Worm (Caenorhabditis elegans) whole organism, mixed stage, embryonic: ENCODE measurements around the gene srj-29.

Experiments used
- M03D4.4 ChIP-seq: sonication (generic microtip); optimal IDR thresholded peaks from 2 replicates; lab custom pipeline; 2017; ENCODE audit warnings: mild to moderate bottlenecking, missing genetic modification characterization, missing compliant biosample characterization
- bed-3 ChIP-seq: fragments of 200-800 bp; sonication (Bioruptor generic); optimal IDR thresholded peaks from 3 replicates; lab custom pipeline; 2018; ENCODE audit warnings: mild to moderate bottlenecking, missing genetic modification characterization, moderate library complexity, missing compliant biosample characterization
- blmp-1 ChIP-seq: fragments of 150-350 bp; optimal IDR thresholded peaks from 2 replicates; lab custom pipeline; 2014; ENCODE audit warnings: missing biosample characterization, missing genetic modification characterization
- ceh-39 ChIP-seq: fragments of 150-350 bp; optimal IDR thresholded peaks from 2 replicates; lab custom pipeline; 2014; ENCODE audit warnings: missing biosample characterization, missing genetic modification characterization
- ceh-43 ChIP-seq: fragments of 200-800 bp; sonication (Bioruptor generic); optimal IDR thresholded peaks from 2 replicates; lab custom pipeline; 2018; ENCODE audit warnings: mild to moderate bottlenecking, missing genetic modification characterization, moderate library complexity, missing compliant biosample characterization
- ceh-83 ChIP-seq: fragments of 200-800 bp; sonication (Bioruptor generic); optimal IDR thresholded peaks from 2 replicates; lab custom pipeline; 2018; ENCODE audit warnings: mild to moderate bottlenecking, missing genetic modification characterization, missing compliant biosample characterization
- ces-1 ChIP-seq: fragments of 150-350 bp; optimal IDR thresholded peaks from 2 replicates; lab custom pipeline; 2014; ENCODE audit warnings: missing biosample characterization, missing genetic modification reagents, missing genetic modification characterization
- cnd-1 ChIP-seq: fragments of 200-800 bp; sonication (Bioruptor generic); optimal IDR thresholded peaks from 2 replicates; lab custom pipeline; 2018; ENCODE audit warnings: mild to moderate bottlenecking, missing genetic modification characterization, missing compliant biosample characterization
- drap-1 ChIP-seq: fragments of 200-800 bp; sonication (Bioruptor generic); optimal IDR thresholded peaks from 3 replicates; lab custom pipeline; 2018; ENCODE audit warnings: mild to moderate bottlenecking, missing genetic modification characterization, missing compliant biosample characterization
- elt-1 ChIP-seq: sonication (generic microtip); optimal IDR thresholded peaks from 2 replicates; lab custom pipeline; 2017; ENCODE audit warnings: missing genetic modification characterization, mild to moderate bottlenecking, missing compliant biosample characterization, antibody characterized with exemption, moderate library complexity, borderline replicate concordance; ENCODE audit not compliant: insufficient read depth
- elt-3 ChIP-seq: fragments of 150-350 bp; optimal IDR thresholded peaks from 2 replicates; lab custom pipeline; 2014; ENCODE audit warnings: missing biosample characterization, missing genetic modification characterization
- ham-2 ChIP-seq: fragments of 200-800 bp; sonication (Bioruptor generic); optimal IDR thresholded peaks from 2 replicates; lab custom pipeline; 2018; ENCODE audit warnings: mild to moderate bottlenecking, missing genetic modification characterization, missing compliant biosample characterization
- hlh-1 ChIP-seq: fragments of 150-350 bp; optimal IDR thresholded peaks from 2 replicates; lab custom pipeline; 2014; ENCODE audit warnings: missing biosample characterization, missing genetic modification reagents, missing genetic modification characterization
- lin-13 ChIP-seq: fragments of 150-350 bp; optimal IDR thresholded peaks from 2 replicates; lab custom pipeline; 2014; ENCODE audit warnings: missing biosample characterization, missing genetic modification characterization
- lin-32 ChIP-seq: fragments of 200-800 bp; sonication (Bioruptor generic); optimal IDR thresholded peaks from 2 replicates; lab custom pipeline; 2018; ENCODE audit warnings: mild to moderate bottlenecking, missing genetic modification characterization, missing compliant biosample characterization
- lsy-2 ChIP-seq: fragments of 150-350 bp; optimal IDR thresholded peaks from 2 replicates; lab custom pipeline; 2014; ENCODE audit warnings: missing biosample characterization, missing genetic modification characterization
- mab-5 ChIP-seq: fragments of 150-350 bp; optimal IDR thresholded peaks from 2 replicates; lab custom pipeline; 2014; ENCODE audit warnings: missing biosample characterization, missing genetic modification characterization
- mep-1 ChIP-seq: fragments of 150-350 bp; optimal IDR thresholded peaks from 2 replicates; lab custom pipeline; 2017; ENCODE audit warnings: missing biosample characterization, missing genetic modification reagents, missing genetic modification characterization, inconsistent platforms
- mls-2 ChIP-seq: sonication (generic microtip); optimal IDR thresholded peaks from 2 replicates; lab custom pipeline; 2016; ENCODE audit warnings: mild to moderate bottlenecking, missing genetic modification characterization, moderate library complexity, missing compliant biosample characterization
- nhr-12 ChIP-seq: fragments of 150-350 bp; optimal IDR thresholded peaks from 2 replicates; lab custom pipeline; 2014; ENCODE audit warnings: missing biosample characterization, missing genetic modification characterization
- nhr-2 ChIP-seq: fragments of 150-350 bp; optimal IDR thresholded peaks from 2 replicates; lab custom pipeline; 2014; ENCODE audit warnings: missing biosample characterization, missing genetic modification characterization
- nhr-237 ChIP-seq: fragments of 150-350 bp; optimal IDR thresholded peaks from 2 replicates; lab custom pipeline; 2014; ENCODE audit warnings: missing biosample characterization, missing genetic modification characterization
- nhr-76 ChIP-seq: sonication (generic microtip); optimal IDR thresholded peaks from 2 replicates; lab custom pipeline; 2017; ENCODE audit warnings: missing biosample characterization, missing genetic modification characterization
- pha-4 ChIP-seq: fragments of 150-350 bp; optimal IDR thresholded peaks from 2 replicates; lab custom pipeline; 2018; ENCODE audit warnings: missing biosample characterization, missing genetic modification reagents, missing genetic modification characterization
- sem-2 ChIP-seq: fragments of 200-800 bp; sonication (Bioruptor generic); optimal IDR thresholded peaks from 2 replicates; lab custom pipeline; 2018; ENCODE audit warnings: mild to moderate bottlenecking, missing genetic modification characterization, missing compliant biosample characterization
- sptf-1 ChIP-seq: sonication (generic microtip); optimal IDR thresholded peaks from 2 replicates; lab custom pipeline; 2017; ENCODE audit warnings: mild to moderate bottlenecking, missing genetic modification characterization, moderate library complexity, missing compliant biosample characterization
- tbx-8 ChIP-seq: fragments of 200-800 bp; sonication (Bioruptor generic); optimal IDR thresholded peaks from 2 replicates; lab custom pipeline; 2018; ENCODE audit warnings: mild to moderate bottlenecking, missing genetic modification characterization, moderate library complexity, missing compliant biosample characterization
- unc-120 ChIP-seq: sonication (generic microtip); optimal IDR thresholded peaks from 2 replicates; lab custom pipeline; 2017; ENCODE audit warnings: missing genetic modification characterization, missing compliant biosample characterization; ENCODE audit not compliant: poor library complexity, severe bottlenecking
- unc-39 ChIP-seq: fragments of 150-350 bp; optimal IDR thresholded peaks from 2 replicates; lab custom pipeline; 2014; ENCODE audit warnings: missing biosample characterization, missing genetic modification characterization
- zip-8 ChIP-seq: fragments of 150-350 bp; optimal IDR thresholded peaks from 2 replicates; lab custom pipeline; 2014; ENCODE audit warnings: missing biosample characterization, missing genetic modification characterization
- ztf-11 ChIP-seq: fragments of 150-350 bp; optimal IDR thresholded peaks from 2 replicates; lab custom pipeline; 2014; ENCODE audit warnings: missing biosample characterization, missing genetic modification characterization

srj-29 gene

ce11 chrV:16055031-16055430 is 20.4 kb upstream of the srj-29 start, which contains the start of gene F14H3.4:
Gene F14H3.4 (minus strand): TSS chrV:16055072.
- TF ChIP-seq bed-3 (GFP tag; lab: Kevin White, UChicago), result no peak
- no peak for TF ChIP-seq nhr-2
- TF ChIP-seq tbx-8, result no peak
- TF ChIP-seq ztf-11 (tag; lab: Kevin White, UChicago), result no peak
- no peak for TF ChIP-seq ceh-43 (GFP tag; lab: Kevin White, UChicago)
- no peak for TF ChIP-seq lsy-2 (tag; lab: Kevin White, UChicago)
- TF ChIP-seq ceh-39 (tag; lab: Kevin White, UChicago), result no peak
- TF ChIP-seq M03D4.4 (tag; lab: Kevin White, UChicago), result no peak

- TF ChIP-seq blmp-1 (tag; lab: Kevin White, UChicago) (no peak), elt-3 (tag; lab: Kevin White, UChicago) (no peak), nhr-237 (tag; lab: Kevin White, UChicago) (no peak), lsy-2 (tag; lab: Kevin White, UChicago) (no peak), elt-1 (tag; lab: Kevin White, UChicago) (no peak), zip-8 (tag; lab: Kevin White, UChicago) (no peak), M03D4.4 (tag; lab: Kevin White, UChicago) (no peak), ceh-43 (GFP tag; lab: Kevin White, UChicago) (no peak), bed-3 (GFP tag; lab: Kevin White, UChicago) (no peak), ham-2 (no peak), lin-13 (tag; lab: Kevin White, UChicago) (no peak), hlh-1 (tag; lab: Kevin White, UChicago) (no peak), nhr-12 (tag; lab: Kevin White, UChicago) (no peak), tbx-8 (no peak), lin-32 (GFP tag; lab: Kevin White, UChicago) (no peak), sem-2 (GFP tag; lab: Kevin White, UChicago) (no peak), ztf-11 (tag; lab: Kevin White, UChicago) (no peak)
Measured at ce11 chrV:16057010-16057463, 18.4 kb upstream of the srj-29 start, which contains the start of gene F14H3.5. Gene F14H3.5 (minus strand): TSS chrV:16057060.

ce11 chrV:16058872-16059271 is 16.6 kb upstream of the srj-29 start, which contains the start of gene F14H3.6:
Gene F14H3.6 (minus strand): TSS chrV:16058893.
- TF ChIP-seq ceh-39 (tag; lab: Kevin White, UChicago) (no peak), sem-2 (GFP tag; lab: Kevin White, UChicago) (no peak), sptf-1 (tag; lab: Kevin White, UChicago) (no peak), mep-1 (tag; lab: Kevin White, UChicago) (no peak), ceh-83 (GFP tag; lab: Kevin White, UChicago) (no peak), unc-39 (tag; lab: Kevin White, UChicago) (no peak), mab-5 (tag; lab: Kevin White, UChicago) (no peak), elt-3 (tag; lab: Kevin White, UChicago) (no peak), mls-2 (tag; lab: Kevin White, UChicago) (no peak), nhr-76 (tag; lab: Kevin White, UChicago) (no peak), drap-1 (GFP tag; lab: Kevin White, UChicago) (no peak), tbx-8 (no peak), unc-120 (tag; lab: Kevin White, UChicago) (no peak), ham-2 (no peak), nhr-2 (no peak), pha-4 (tag; lab: Kevin White, UChicago) (no peak), ztf-11 (tag; lab: Kevin White, UChicago) (no peak), lin-32 (GFP tag; lab: Kevin White, UChicago) (no peak), lin-13 (tag; lab: Kevin White, UChicago) (no peak)
- TF ChIP-seq, all 35 proteins: peak for 0

- TF ChIP-seq nhr-12 (tag; lab: Kevin White, UChicago) (no peak), sptf-1 (tag; lab: Kevin White, UChicago) (no peak), zip-8 (tag; lab: Kevin White, UChicago) (no peak), bed-3 (GFP tag; lab: Kevin White, UChicago) (no peak), elt-3 (tag; lab: Kevin White, UChicago) (no peak), ceh-83 (GFP tag; lab: Kevin White, UChicago) (no peak), nhr-237 (tag; lab: Kevin White, UChicago) (no peak), M03D4.4 (tag; lab: Kevin White, UChicago) (no peak), nhr-2 (no peak), cnd-1 (no peak), ces-1 (no peak), mls-2 (tag; lab: Kevin White, UChicago) (no peak), mep-1 (tag; lab: Kevin White, UChicago) (no peak)
- TF ChIP-seq, all 35 proteins: peak for 0
Measured at ce11 chrV:16060135-16060534, 15.3 kb upstream of the srj-29 start, which contains the start of gene F14H3.15. Gene F14H3.15 (minus strand): TSS chrV:16060235.
